Worm (Caenorhabditis elegans) whole organism, L1 larva: Measurements from ENCODE around the gene C35D6.3.

ENCODE experiments used
- C16A3.4 ChIP-seq: fragments of 150-350 bp; optimal IDR thresholded peaks from 2 replicates; lab custom pipeline; 2014; ENCODE audit warnings: missing biosample characterization, missing genetic modification characterization
- F16B12.6 ChIP-seq: fragments of 150-350 bp; optimal IDR thresholded peaks from 2 replicates; lab custom pipeline; 2014; ENCODE audit warnings: missing biosample characterization, missing genetic modification characterization
- aly-2 ChIP-seq: fragments of 150-350 bp; optimal IDR thresholded peaks from 2 replicates; lab custom pipeline; 2014; ENCODE audit warnings: missing biosample characterization, missing genetic modification characterization
- ceh-8 ChIP-seq: fragments of 200-800 bp; sonication (Bioruptor generic); optimal IDR thresholded peaks from 2 replicates; lab custom pipeline; 2018; ENCODE audit warnings: mild to moderate bottlenecking, missing genetic modification characterization, moderate library complexity, missing compliant biosample characterization
- ceh-90 ChIP-seq: sonication (generic microtip); optimal IDR thresholded peaks from 2 replicates; lab custom pipeline; 2016; ENCODE audit warnings: missing genetic modification characterization, missing compliant biosample characterization
- dpl-1 ChIP-seq, 3 experiments: fragments of 150-350 bp in 2 of 3; sonication (generic microtip) in 1 of 3; optimal IDR thresholded peaks; 2 replicates each; lab custom pipeline; 2014 to 2017; ENCODE audit warnings: missing biosample characterization in 3 of 3, missing genetic modification characterization in 3 of 3, missing genetic modification reagents in 3 of 3
- dsc-1 ChIP-seq: sonication (generic microtip); optimal IDR thresholded peaks from 2 replicates; lab custom pipeline; 2016; ENCODE audit warnings: mild to moderate bottlenecking, missing genetic modification characterization, missing compliant biosample characterization
- efl-1 ChIP-seq, 4 experiments: fragments of 150-350 bp; optimal IDR thresholded peaks in 3 of 4; peaks in 1 of 4; 1 replicate in 1 of 4; 2 replicates in 3 of 4; lab custom pipeline; 2014; ENCODE audit warnings: missing biosample characterization in 2 of 4, missing genetic modification characterization in 2 of 4, missing genetic modification reagents in 2 of 4
- egl-27 ChIP-seq, 2 experiments: fragments of 150-350 bp in 1 of 2; sonication (generic microtip); optimal IDR thresholded peaks; 3 replicates each; lab custom pipeline; 2017 to 2018; ENCODE audit warnings: missing biosample characterization in 2 of 2, missing genetic modification characterization in 2 of 2, missing genetic modification reagents in 2 of 2
- elt-3 ChIP-seq, 6 experiments: fragments of 150-350 bp in 1 of 6; sonication (generic microtip); optimal IDR thresholded peaks; 2 replicates each; lab custom pipeline; 2017 to 2018; ENCODE audit warnings: missing biosample characterization in 6 of 6, missing genetic modification characterization in 6 of 6, inconsistent platforms in 1 of 6
- fkh-4 ChIP-seq: sonication (generic microtip); optimal IDR thresholded peaks from 2 replicates; lab custom pipeline; 2016; ENCODE audit warnings: missing compliant biosample characterization, missing genetic modification characterization, borderline replicate concordance
- fkh-8 ChIP-seq: sonication (generic microtip); optimal IDR thresholded peaks from 2 replicates; lab custom pipeline; 2016; ENCODE audit warnings: mild to moderate bottlenecking, missing genetic modification characterization, missing compliant biosample characterization
- grh-1 ChIP-seq: fragments of 200-800 bp; sonication (Bioruptor generic); IDR thresholded peaks from 2 replicates; pipeline ENCODE4 v1.3.6; 2022; ENCODE audit warnings: missing genetic modification reagents, missing genetic modification characterization, missing compliant biosample characterization
- hlh-17 ChIP-seq: fragments of 200-800 bp; sonication (Bioruptor generic); optimal IDR thresholded peaks from 2 replicates; lab custom pipeline; 2018; ENCODE audit warnings: missing genetic modification characterization, mild to moderate bottlenecking, missing compliant biosample characterization, moderate library complexity, borderline replicate concordance
- hpl-2 ChIP-seq: fragments of 150-350 bp; optimal IDR thresholded peaks from 2 replicates; lab custom pipeline; 2014; ENCODE audit warnings: missing biosample characterization, missing genetic modification reagents, missing genetic modification characterization
- isw-1 ChIP-seq: fragments of 200-800 bp; sonication (Bioruptor generic); IDR thresholded peaks from 2 replicates; pipeline ENCODE4 v1.3.6; 2022; ENCODE audit warnings: missing genetic modification characterization, missing compliant biosample characterization
- jun-1 ChIP-seq: fragments of 150-350 bp; optimal IDR thresholded peaks from 2 replicates; lab custom pipeline; 2014; ENCODE audit warnings: missing biosample characterization, missing genetic modification reagents, missing genetic modification characterization
- lin-13 ChIP-seq: fragments of 150-350 bp; optimal IDR thresholded peaks from 2 replicates; lab custom pipeline; 2014; ENCODE audit warnings: missing biosample characterization, missing genetic modification reagents, missing genetic modification characterization
- mab-9 ChIP-seq: fragments of 200-800 bp; sonication (Bioruptor generic); IDR thresholded peaks from 2 replicates; pipeline ENCODE4 v1.3.6; 2022; ENCODE audit warnings: missing genetic modification reagents, missing genetic modification characterization, missing compliant biosample characterization
- mdl-1 ChIP-seq, 2 experiments: fragments of 150-350 bp; optimal IDR thresholded peaks; 2 replicates each; lab custom pipeline; 2014 to 2017; ENCODE audit warnings: missing biosample characterization in 2 of 2, missing genetic modification characterization in 2 of 2, inconsistent platforms in 1 of 2
- mef-2 ChIP-seq: fragments of 150-350 bp; optimal IDR thresholded peaks from 2 replicates; lab custom pipeline; 2014; ENCODE audit warnings: missing biosample characterization, missing genetic modification characterization
- mep-1 ChIP-seq: fragments of 150-350 bp; optimal IDR thresholded peaks from 2 replicates; lab custom pipeline; 2014; ENCODE audit warnings: missing biosample characterization, missing genetic modification characterization
- nhr-11 ChIP-seq: fragments of 150-350 bp; optimal IDR thresholded peaks from 2 replicates; lab custom pipeline; 2014; ENCODE audit warnings: missing biosample characterization, missing genetic modification characterization
- nhr-47 ChIP-seq: sonication (generic microtip); optimal IDR thresholded peaks from 2 replicates; lab custom pipeline; 2016; ENCODE audit warnings: mild to moderate bottlenecking, missing genetic modification characterization, moderate library complexity, missing compliant biosample characterization
- nhr-77 ChIP-seq: fragments of 150-350 bp; optimal IDR thresholded peaks from 2 replicates; lab custom pipeline; 2014; ENCODE audit warnings: missing biosample characterization, missing genetic modification characterization
- nhr-90 ChIP-seq: sonication (generic microtip); optimal IDR thresholded peaks from 2 replicates; lab custom pipeline; 2016; ENCODE audit warnings: mild to moderate bottlenecking, missing genetic modification characterization, missing compliant biosample characterization; ENCODE audit not compliant: poor library complexity
- rnt-1 ChIP-seq: sonication (generic microtip); optimal IDR thresholded peaks from 2 replicates; lab custom pipeline; 2016; ENCODE audit warnings: mild to moderate bottlenecking, missing genetic modification characterization, moderate library complexity, missing compliant biosample characterization
- snpc-4 ChIP-seq: fragments of 150-350 bp; optimal IDR thresholded peaks from 2 replicates; lab custom pipeline; 2014; ENCODE audit warnings: missing biosample characterization, missing genetic modification characterization
- snu-23 ChIP-seq: sonication (generic microtip); optimal IDR thresholded peaks from 2 replicates; lab custom pipeline; 2016; ENCODE audit warnings: missing genetic modification characterization, missing compliant biosample characterization
- sptf-1 ChIP-seq: fragments of 150-350 bp; optimal IDR thresholded peaks from 2 replicates; lab custom pipeline; 2014; ENCODE audit warnings: missing biosample characterization, missing genetic modification characterization
- tbx-2 ChIP-seq: sonication (generic microtip); optimal IDR thresholded peaks from 2 replicates; lab custom pipeline; 2016; ENCODE audit warnings: missing genetic modification characterization, missing compliant biosample characterization
- tlp-1 ChIP-seq: fragments of 150-350 bp; optimal IDR thresholded peaks from 2 replicates; lab custom pipeline; 2014; ENCODE audit warnings: missing biosample characterization, missing genetic modification characterization
- unc-130 ChIP-seq: fragments of 150-350 bp; optimal IDR thresholded peaks from 2 replicates; lab custom pipeline; 2017; ENCODE audit warnings: missing biosample characterization, missing genetic modification characterization, inconsistent platforms
- unc-86 ChIP-seq: sonication (generic microtip); optimal IDR thresholded peaks from 2 replicates; lab custom pipeline; 2016; ENCODE audit warnings: missing genetic modification characterization, missing compliant biosample characterization
- unc-98 ChIP-seq: fragments of 200-800 bp; sonication (Bioruptor generic); IDR thresholded peaks from 2 replicates; pipeline ENCODE4 v1.3.6; 2022; ENCODE audit warnings: missing genetic modification characterization, missing compliant biosample characterization
- vab-15 ChIP-seq: sonication (generic microtip); optimal IDR thresholded peaks from 2 replicates; lab custom pipeline; 2017; ENCODE audit warnings: missing genotype, mild to moderate bottlenecking, missing genetic modification characterization, missing compliant biosample characterization
- zag-1 ChIP-seq: fragments of 150-350 bp; optimal IDR thresholded peaks from 2 replicates; lab custom pipeline; 2014; ENCODE audit warnings: missing biosample characterization, missing genetic modification characterization
- zip-4 ChIP-seq: fragments of 200-800 bp; sonication (Bioruptor generic); optimal IDR thresholded peaks from 2 replicates; lab custom pipeline; 2018; ENCODE audit warnings: mild to moderate bottlenecking, missing genetic modification characterization, moderate library complexity, missing compliant biosample characterization
- ztf-11 ChIP-seq, 2 experiments: sonication (generic microtip); optimal IDR thresholded peaks; 2 replicates each; lab custom pipeline; 2016 to 2017; ENCODE audit warnings: missing genetic modification characterization in 2 of 2, missing biosample characterization in 1 of 2, missing compliant biosample characterization in 1 of 2
- ztf-4 ChIP-seq: fragments of 150-350 bp; optimal IDR thresholded peaks from 2 replicates; lab custom pipeline; 2014; ENCODE audit warnings: missing biosample characterization, missing genetic modification characterization

The C35D6.3 gene

ce11 chrIV:16370592-16370991, 24.0 kb downstream of the C35D6.3 start:
- TF ChIP-seq ceh-8 (GFP tag; lab: Kevin White, UChicago) (no peak), efl-1 (optimal IDR thresholded peaks at IDR 0.05; lab: Kevin White, UChicago) (no peak), efl-1 (GFP tag; optimal IDR thresholded peaks at IDR 0.05 in 1 of 2; lab: Kevin White, UChicago) (peak in 1 of 2 experiments; percentile 79)

DNA sequence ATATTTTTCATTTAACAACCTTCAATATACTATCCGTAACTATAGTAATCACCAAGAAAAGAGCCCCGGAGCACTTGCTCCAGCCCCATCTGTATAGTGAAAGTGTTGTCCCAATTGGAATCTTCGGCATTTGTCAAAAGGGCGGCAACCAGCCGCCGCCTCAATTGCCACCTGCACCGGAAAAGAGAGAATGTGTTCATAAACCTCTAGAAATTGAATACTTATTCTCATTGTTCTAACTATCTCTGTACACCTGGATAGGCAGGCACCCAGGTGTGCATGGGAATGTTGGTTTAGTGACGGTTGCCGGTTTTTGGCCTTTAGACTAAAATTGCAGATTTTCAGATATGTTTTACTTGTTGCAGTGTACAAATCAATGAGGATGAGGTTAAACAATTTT, 31.3 kb downstream of the C35D6.3 start:
- no peak for TF ChIP-seq efl-1 (optimal IDR thresholded peaks at IDR 0.05; lab: Kevin White, UChicago)
- TF ChIP-seq efl-1 (GFP tag; optimal IDR thresholded peaks at IDR 0.05 in 1 of 2; lab: Kevin White, UChicago): peak in 1 of 2 experiments; percentile 77
- TF ChIP-seq isw-1 (GFP tag; lab: Robert Waterston, UW): no peak
- TF ChIP-seq, all 84 proteins: peak for 1

DNA sequence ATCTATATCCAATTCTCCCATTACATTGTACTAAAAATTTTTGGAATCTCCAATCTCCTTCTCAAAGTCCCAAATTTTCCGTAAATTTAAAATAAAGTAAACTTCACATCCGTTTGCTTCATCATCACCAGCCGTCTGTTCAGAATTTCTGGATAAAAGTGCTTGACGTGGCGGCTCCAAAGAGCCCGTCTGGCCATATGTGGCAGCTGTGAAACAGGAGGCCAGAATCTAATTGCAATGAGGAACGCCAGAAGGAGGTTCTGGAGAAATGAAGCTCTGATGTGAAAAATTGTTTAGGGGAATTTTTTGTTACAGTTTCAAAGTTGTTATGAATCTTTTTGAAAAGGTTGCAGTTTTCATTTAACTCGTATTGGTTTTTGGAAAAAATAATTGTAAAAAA, 33.7 kb downstream of the C35D6.3 start:
- TF ChIP-seq efl-1 (optimal IDR thresholded peaks at IDR 0.05; lab: Kevin White, UChicago): no peak
- TF ChIP-seq efl-1 (GFP tag; optimal IDR thresholded peaks at IDR 0.05 in 1 of 2; lab: Kevin White, UChicago): peak in 1 of 2 experiments; percentile 59
- TF ChIP-seq tbx-2 (tag; lab: Kevin White, UChicago): no peak

ce11 chrIV:16380937-16381336, 34.3 kb downstream of the C35D6.3 start:
- TF ChIP-seq hpl-2 (GFP tag; lab: Kevin White, UChicago) (no peak), vab-15 (tag; lab: Kevin White, UChicago) (no peak), lin-13 (no peak), mdl-1 (tag; optimal IDR thresholded peaks at IDR 0.05; lab: Kevin White, UChicago) (no peak), elt-3 (tag; optimal IDR thresholded peaks at IDR 0.05; lab: Kevin White, UChicago) (no peak), unc-86 (tag; lab: Kevin White, UChicago) (no peak), snu-23 (GFP tag; lab: Kevin White, UChicago) (no peak), unc-98 (GFP tag; lab: Robert Waterston, UW) (no peak), dsc-1 (tag; lab: Kevin White, UChicago) (no peak), hlh-17 (no peak), ztf-11 (tag; optimal IDR thresholded peaks at IDR 0.05; lab: Kevin White, UChicago) (no peak)
- TF ChIP-seq, all 84 proteins: peak for 0

DNA sequence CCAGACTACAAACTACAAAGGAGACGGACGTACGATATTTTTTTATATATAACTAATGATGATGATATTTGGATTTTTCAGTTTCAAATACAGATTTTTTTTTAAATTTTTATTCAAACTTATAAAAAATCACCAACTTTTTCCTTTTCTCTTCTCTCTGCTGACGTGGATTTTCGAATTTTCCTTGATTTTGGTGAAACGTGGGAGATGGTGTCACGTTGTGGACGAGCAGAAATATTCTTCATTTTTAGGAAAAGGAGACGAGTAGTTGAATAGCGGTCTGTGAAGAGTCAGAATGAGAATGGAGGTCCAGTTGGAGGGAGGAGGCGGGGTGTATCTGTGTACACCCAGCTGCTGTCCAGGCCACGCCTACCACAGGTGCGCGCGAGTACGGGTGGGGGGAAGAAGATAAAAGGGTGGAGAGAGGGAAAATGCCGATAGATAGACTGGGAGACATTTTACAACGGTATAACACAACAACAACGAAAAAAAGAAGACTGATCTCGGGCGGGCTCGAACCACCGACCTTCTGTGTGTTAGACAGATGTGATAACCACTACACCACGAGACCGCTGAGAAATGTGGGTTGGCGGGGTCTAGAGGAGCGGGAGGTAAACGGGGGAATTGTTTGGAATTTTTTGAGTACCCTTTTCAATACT, 35.4 kb downstream of the C35D6.3 start, which contains the start of gene Y7A9D.1:
Y7A9D.1 (minus strand) TSS at position 283 of the 659 bp plus-strand sequence.
- TF ChIP-seq ceh-90 (no peak), fkh-8 (peak; percentile 30), zip-4 (GFP tag; lab: Kevin White, UChicago) (no peak), nhr-90 (tag; lab: Kevin White, UChicago) (peak; percentile 76), elt-3 (tag; optimal IDR thresholded peaks at IDR 0.05; lab: Kevin White, UChicago) (peak in 2 of 6 experiments; percentile 4 to 52), nhr-77 (tag; lab: Kevin White, UChicago) (peak; percentile 76), mab-9 (no peak), tlp-1 (no peak), dpl-1 (GFP tag; optimal IDR thresholded peaks at IDR 0.05; lab: Kevin White, UChicago) (peak; percentile 12 to 44 (median 16)), ceh-8 (GFP tag; lab: Kevin White, UChicago) (peak; percentile 37), mef-2 (tag; lab: Kevin White, UChicago) (no peak), grh-1 (GFP tag; lab: Robert Waterston, UW) (peak; percentile 38; the same call in 1 of the 2 replicates), nhr-47 (peak; percentile 67), hpl-2 (GFP tag; lab: Kevin White, UChicago) (no peak), fkh-4 (tag; lab: Kevin White, UChicago) (no peak), hlh-17 (no peak), jun-1 (tag; lab: Kevin White, UChicago) (no peak), ztf-4 (tag; lab: Kevin White, UChicago) (no peak), tbx-2 (tag; lab: Kevin White, UChicago) (peak; percentile 56), nhr-11 (tag; lab: Kevin White, UChicago) (no peak), mep-1 (tag; lab: Kevin White, UChicago) (peak; percentile 30), aly-2 (tag; lab: Kevin White, UChicago) (no peak), zag-1 (tag; lab: Kevin White, UChicago) (no peak), C16A3.4 (tag; lab: Kevin White, UChicago) (peak; percentile 51), sptf-1 (tag; lab: Kevin White, UChicago) (no peak), unc-86 (tag; lab: Kevin White, UChicago) (peak; percentile 22), rnt-1 (tag; lab: Kevin White, UChicago) (no peak), egl-27 (tag; optimal IDR thresholded peaks at IDR 0.05; lab: Kevin White, UChicago) (no peak), unc-130 (tag; lab: Kevin White, UChicago) (peak; percentile 57), snpc-4 (tag; lab: Kevin White, UChicago) (peak; percentile 20), F16B12.6 (no peak), lin-13 (peak; percentile 6)
